Fruit fly (Drosophila melanogaster) S2 (cell line): ENCODE results near the gene dop.

Experiments used
- CG8478 ChIP-seq: fragments of >200 bp; optimal IDR thresholded peaks from 2 replicates; lab custom pipeline; 2018
- CTCF ChIP-seq, 2 experiments: fragments of >200 bp; optimal IDR thresholded peaks; 2 replicates each; lab custom pipeline; 2018

DNA sequence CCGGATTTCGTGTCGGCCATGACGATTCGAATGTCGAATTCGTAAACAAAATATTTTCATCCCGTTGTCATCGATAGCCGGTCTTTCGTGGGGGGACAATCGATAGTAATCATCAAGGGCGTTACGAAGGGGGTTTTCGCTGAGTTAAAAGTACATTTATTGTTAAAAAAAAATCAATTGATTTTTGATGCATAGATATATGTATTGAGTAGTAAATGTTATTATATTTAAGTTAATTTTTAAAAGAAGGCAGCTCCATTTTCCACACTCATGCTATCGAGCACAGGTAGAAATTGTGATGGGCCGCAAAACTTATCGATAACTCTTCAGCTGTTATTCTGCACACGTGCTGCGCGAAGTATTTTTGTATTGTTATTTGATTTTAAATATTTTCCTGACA, 14.7 kb downstream of the dop start, which contains the start of the genes mrn and CG12301:
- no peak for TF ChIP-seq CG8478
- TF ChIP-seq CTCF (optimal IDR thresholded peaks at IDR 0.05; lab: Kevin White, UChicago): no peak
